Worm (Caenorhabditis elegans): ENCODE results near the gene zip-10.

The zip-10 gene

DNA sequence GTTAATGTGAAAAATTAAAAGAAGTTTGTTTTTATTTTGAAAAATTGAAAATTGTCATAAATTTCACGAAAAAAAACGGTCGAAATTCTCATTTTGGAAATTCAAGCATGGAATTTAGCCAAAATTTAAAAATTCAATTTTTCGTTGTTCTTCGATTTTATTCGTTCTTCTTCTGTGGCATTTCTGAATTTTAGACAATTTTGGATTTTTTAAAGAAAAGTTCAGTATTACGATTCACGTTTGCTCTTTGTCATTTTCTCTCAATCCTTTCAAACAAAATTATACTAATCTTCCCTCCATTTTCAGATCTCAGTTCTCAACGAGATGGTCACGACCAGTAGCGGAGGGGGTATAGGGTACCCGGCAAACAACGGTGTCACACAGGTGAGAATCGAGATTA is 25.1 kb upstream of the zip-10 start, which contains the start of gene ape-1:
ape-1 (plus strand) TSS at position 301 of the 400 bp plus-strand sequence.
- no peak for TF ChIP-seq flt-1 (GFP tag; IDR thresholded peaks at IDR 0.05)
- TF ChIP-seq tab-1 (GFP tag; IDR thresholded peaks at IDR 0.05) = no peak
- no peak for TF ChIP-seq med-1 (GFP tag; optimal IDR thresholded peaks at IDR 0.05; ENCODE audit: insufficient read depth)
- no peak for TF ChIP-seq ref-1 (GFP tag; conservative IDR thresholded peaks at IDR 0.05)
- TF ChIP-seq ztf-29 (GFP tag; IDR thresholded peaks at IDR 0.05) = no peak
- TF ChIP-seq cog-1 (tag; optimal IDR thresholded peaks at IDR 0.05) = no peak
- no peak for TF ChIP-seq T22C8.4 (GFP tag; IDR thresholded peaks at IDR 0.05)
- no peak for TF ChIP-seq klf-2 (GFP tag; conservative IDR thresholded peaks at IDR 0.05)
- TF ChIP-seq ztf-23 (GFP tag; IDR thresholded peaks at IDR 0.05) = no peak

DNA sequence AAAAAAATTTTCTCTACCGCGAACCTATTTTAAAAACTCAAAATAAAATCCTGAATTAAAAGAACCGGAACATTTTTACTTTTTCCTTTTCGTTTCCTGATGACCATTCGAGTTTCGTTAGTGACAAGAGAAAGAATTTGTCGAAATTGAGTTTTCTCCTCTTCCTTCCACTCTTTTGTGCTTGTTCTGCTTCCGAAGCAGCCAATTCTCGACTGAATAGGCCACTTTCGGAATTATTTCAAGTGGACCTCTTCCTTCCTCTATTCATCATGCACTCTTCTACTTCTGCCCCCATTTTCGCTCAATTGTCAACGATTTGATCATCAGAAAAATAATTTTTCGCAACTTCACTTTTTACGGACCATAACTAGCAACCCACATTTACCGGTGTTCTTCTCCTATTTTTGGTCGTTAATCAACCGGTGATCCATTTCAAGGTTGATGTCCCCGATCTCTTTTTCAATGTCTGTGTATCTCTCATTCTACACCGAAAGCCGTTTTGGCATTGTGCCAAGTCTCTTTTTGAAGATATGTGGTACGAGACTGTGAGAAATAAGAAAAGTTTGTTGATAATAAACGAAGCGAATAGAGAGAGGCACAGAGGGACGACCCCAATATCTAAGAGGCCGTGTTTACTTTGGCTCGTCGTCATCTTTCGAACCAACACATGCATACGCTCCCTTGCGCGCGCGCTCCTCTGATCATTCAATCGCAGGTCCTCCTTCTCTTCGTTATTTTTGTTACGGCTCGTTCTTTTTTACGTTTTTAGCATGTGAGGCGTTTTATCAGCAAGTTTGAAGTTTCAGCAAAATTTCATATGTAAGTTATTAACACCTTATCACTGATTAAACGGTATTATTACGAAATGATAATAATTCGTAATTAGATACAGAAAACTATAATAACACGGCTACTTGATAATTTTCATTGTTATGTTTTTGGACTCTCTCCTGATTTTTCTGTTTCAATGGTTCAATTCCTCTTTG is 24.3 kb upstream of the zip-10 start:
- TF ChIP-seq flt-1 (GFP tag; IDR thresholded peaks at IDR 0.05) = no peak
- 0 out of 2 replicates have a peak, but pooled peaks have one; percentile 12 for TF ChIP-seq klf-2 (GFP tag; conservative IDR thresholded peaks at IDR 0.05)

DNA sequence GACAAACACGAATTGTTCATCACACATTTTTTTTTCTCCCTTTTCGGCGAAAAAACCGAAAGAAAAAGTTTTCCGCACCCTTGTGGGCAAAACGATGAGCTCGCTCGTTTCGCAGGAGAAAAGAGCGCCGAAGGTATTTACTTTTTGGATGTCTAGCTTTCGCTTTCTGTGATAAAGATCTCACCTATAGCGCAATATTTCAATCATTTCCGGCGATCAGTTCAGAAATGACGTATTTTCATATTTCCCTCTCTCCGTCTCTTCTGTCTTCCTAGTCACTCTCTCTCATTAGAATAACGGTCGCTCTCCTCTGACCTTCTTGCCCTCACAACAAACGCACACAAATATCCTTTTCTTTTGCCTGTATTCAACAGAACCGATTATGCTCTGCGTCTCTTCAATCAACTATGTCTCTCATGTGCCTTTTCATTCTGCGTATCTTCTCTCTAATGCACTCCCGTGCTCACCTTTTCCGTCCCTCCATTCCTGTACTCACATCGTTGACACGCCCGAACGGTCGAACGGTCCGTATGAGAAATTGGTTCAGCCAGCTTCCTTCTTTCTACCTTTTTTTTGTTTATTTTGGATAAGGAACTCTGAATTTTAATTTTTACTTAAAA is 23.3 kb upstream of the zip-10 start:
- TF ChIP-seq cog-1 (tag; optimal IDR thresholded peaks at IDR 0.05) = peak; percentile 48
- TF ChIP-seq ref-1 (GFP tag; conservative IDR thresholded peaks at IDR 0.05) = no peak
- TF ChIP-seq T22C8.4 (GFP tag; IDR thresholded peaks at IDR 0.05) = no peak
- TF ChIP-seq med-1 (GFP tag; optimal IDR thresholded peaks at IDR 0.05; ENCODE audit: insufficient read depth) = no peak
- no peak for TF ChIP-seq ztf-29 (GFP tag; IDR thresholded peaks at IDR 0.05)

DNA sequence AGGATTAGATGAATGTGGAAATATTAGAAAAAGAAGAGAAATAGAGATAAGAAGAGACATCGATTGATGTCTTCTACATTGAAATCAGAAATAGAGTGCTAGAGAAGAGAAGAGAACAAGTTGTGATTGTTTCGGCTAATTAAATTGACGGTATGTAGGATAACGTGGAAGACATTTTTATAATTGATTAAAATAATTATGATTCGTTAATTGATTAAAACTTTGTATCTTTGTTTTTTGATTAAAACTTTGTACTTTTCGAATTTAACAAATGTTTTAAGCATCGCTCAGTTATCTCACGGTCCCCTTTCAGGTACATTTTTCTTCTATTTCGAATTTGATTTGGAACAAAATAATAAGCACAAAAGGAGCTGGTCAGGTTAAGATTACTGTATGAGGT is 21.9 kb upstream of the zip-10 start, which contains the start of gene lgc-44:
lgc-44 (minus strand) TSS at position 101 of the 400 bp plus-strand sequence.
- no peak for TF ChIP-seq ref-1 (GFP tag; conservative IDR thresholded peaks at IDR 0.05)
- TF ChIP-seq tab-1 (GFP tag; IDR thresholded peaks at IDR 0.05) = no peak
- TF ChIP-seq T22C8.4 (GFP tag; IDR thresholded peaks at IDR 0.05) = no peak
- no peak for TF ChIP-seq ztf-29 (GFP tag; IDR thresholded peaks at IDR 0.05)
- no peak for TF ChIP-seq klf-2 (GFP tag; conservative IDR thresholded peaks at IDR 0.05)
- no peak for TF ChIP-seq med-1 (GFP tag; optimal IDR thresholded peaks at IDR 0.05; ENCODE audit: insufficient read depth)
- no peak for TF ChIP-seq ztf-23 (GFP tag; IDR thresholded peaks at IDR 0.05)
- TF ChIP-seq cog-1 (tag; optimal IDR thresholded peaks at IDR 0.05) = no peak
- no peak for TF ChIP-seq flt-1 (GFP tag; IDR thresholded peaks at IDR 0.05)

DNA sequence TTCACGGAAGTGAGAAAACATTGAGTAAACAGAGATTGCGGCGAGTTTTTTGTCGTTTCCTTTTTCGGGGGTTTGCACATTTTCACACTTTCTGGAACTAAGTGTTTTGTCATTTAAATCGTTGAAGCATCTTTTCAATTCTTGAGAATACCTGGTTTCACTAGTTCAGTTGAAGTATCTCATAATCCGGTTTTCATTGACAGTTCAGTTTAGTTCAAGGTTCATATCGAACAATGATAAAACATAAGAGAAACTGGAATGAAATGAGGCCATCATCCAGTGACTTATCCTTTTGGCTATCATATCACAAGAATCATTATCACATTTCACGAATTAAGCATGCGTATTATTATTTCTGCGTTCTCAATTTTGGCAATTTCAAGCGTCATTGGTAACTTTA is 16.6 kb upstream of the zip-10 start, which contains the start of gene F46F3.3:
F46F3.3 (plus strand) TSS at position 301 of the 400 bp plus-strand sequence.
- TF ChIP-seq ztf-29 (GFP tag; IDR thresholded peaks at IDR 0.05) (no peak), ref-1 (GFP tag; conservative IDR thresholded peaks at IDR 0.05) (no peak), klf-2 (GFP tag; conservative IDR thresholded peaks at IDR 0.05) (no peak), cog-1 (tag; optimal IDR thresholded peaks at IDR 0.05) (no peak), T22C8.4 (GFP tag; IDR thresholded peaks at IDR 0.05) (no peak), ztf-23 (GFP tag; IDR thresholded peaks at IDR 0.05) (no peak), flt-1 (GFP tag; IDR thresholded peaks at IDR 0.05) (no peak), tab-1 (GFP tag; IDR thresholded peaks at IDR 0.05) (no peak), med-1 (GFP tag; optimal IDR thresholded peaks at IDR 0.05; ENCODE audit: insufficient read depth) (no peak)

DNA sequence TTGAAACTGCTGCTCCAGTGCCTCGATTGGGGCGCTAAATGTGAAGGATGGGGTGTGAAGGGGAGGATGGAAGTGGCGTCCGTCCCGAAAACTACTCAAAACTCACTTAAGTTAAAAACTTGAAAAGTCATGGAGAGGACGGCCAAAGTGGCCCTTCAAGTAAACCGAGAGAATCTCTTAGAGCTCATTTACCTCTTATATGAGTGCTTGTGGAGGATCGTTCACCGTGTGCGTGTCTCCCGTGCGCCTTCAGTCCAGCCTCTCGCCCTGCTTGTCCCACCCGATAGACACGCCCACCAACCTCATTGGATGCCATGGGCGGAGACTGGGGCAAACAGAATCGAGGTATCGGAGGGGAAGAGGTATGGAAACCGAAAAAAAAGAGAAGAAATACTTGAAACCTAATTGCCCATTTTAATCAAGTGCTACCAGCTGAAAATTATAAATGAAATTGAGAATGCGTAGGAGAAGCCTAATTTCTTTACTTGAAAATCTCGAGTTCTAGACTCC is 14.4 kb upstream of the zip-10 start, which contains the start of gene ceh-27:
ceh-27 (minus strand) TSS at position 228 of the 510 bp plus-strand sequence.
- TF ChIP-seq cog-1 (tag; optimal IDR thresholded peaks at IDR 0.05) (no peak), flt-1 (GFP tag; IDR thresholded peaks at IDR 0.05) (no peak), T22C8.4 (GFP tag; IDR thresholded peaks at IDR 0.05) (no peak), med-1 (GFP tag; optimal IDR thresholded peaks at IDR 0.05; ENCODE audit: insufficient read depth) (no peak), ztf-29 (GFP tag; IDR thresholded peaks at IDR 0.05) (no peak), ref-1 (GFP tag; conservative IDR thresholded peaks at IDR 0.05) (no peak), ztf-23 (GFP tag; IDR thresholded peaks at IDR 0.05) (peak; percentile 26; the same call in 1 of the 2 replicates), klf-2 (GFP tag; conservative IDR thresholded peaks at IDR 0.05) (no peak), tab-1 (GFP tag; IDR thresholded peaks at IDR 0.05) (no peak; the same call in 1 of the 2 replicates)

DNA sequence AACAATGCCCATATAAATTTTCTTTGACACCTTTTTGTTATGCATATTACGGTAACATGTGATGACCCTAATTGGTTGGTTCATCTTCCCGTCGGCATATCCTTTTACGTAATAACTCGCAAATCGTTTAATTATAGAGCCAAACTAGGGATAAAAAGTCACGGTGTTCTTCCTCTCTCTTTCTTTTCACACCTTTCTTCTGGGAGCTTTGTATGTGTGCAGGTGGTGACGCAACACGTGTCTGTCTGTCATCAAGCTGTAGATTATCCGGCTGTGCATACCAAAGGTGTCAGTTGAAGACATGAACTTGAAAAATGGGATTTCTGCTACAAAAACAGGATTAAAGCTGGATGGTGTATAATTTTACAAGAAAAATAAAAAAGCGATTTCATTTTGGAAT is 10.0 kb upstream of the zip-10 start:
- TF ChIP-seq klf-2 (GFP tag; conservative IDR thresholded peaks at IDR 0.05) = no peak
- TF ChIP-seq tab-1 (GFP tag; IDR thresholded peaks at IDR 0.05) = no peak
- TF ChIP-seq cog-1 (tag; optimal IDR thresholded peaks at IDR 0.05) = no peak
- no peak for TF ChIP-seq ref-1 (GFP tag; conservative IDR thresholded peaks at IDR 0.05)
- no peak for TF ChIP-seq ztf-29 (GFP tag; IDR thresholded peaks at IDR 0.05)
- no peak for TF ChIP-seq med-1 (GFP tag; optimal IDR thresholded peaks at IDR 0.05; ENCODE audit: insufficient read depth)
- TF ChIP-seq T22C8.4 (GFP tag; IDR thresholded peaks at IDR 0.05) = no peak
- TF ChIP-seq flt-1 (GFP tag; IDR thresholded peaks at IDR 0.05) = no peak
- no peak for TF ChIP-seq ztf-23 (GFP tag; IDR thresholded peaks at IDR 0.05)

DNA sequence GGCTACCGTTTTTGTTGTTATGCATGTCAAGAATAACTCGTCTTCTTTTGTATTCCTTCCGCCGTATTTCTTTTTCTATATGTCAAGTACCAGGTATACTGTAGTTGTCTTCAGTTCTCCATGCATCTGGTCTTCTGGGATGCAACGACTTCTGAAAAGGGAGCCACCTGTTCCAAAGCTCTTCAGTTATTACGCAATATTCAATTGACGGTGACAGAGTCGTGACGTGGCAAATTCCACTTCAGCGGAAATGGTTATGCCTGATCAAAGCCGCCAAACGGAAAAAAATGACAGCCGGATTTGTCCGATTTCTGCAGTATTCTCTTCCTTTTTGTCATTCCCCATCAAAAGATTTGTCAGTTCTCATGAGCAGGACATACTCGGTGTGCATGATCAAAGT is 5.9 kb upstream of the zip-10 start:
- TF ChIP-seq ztf-29 (GFP tag; IDR thresholded peaks at IDR 0.05) (no peak), klf-2 (GFP tag; conservative IDR thresholded peaks at IDR 0.05) (no peak), cog-1 (tag; optimal IDR thresholded peaks at IDR 0.05) (no peak), med-1 (GFP tag; optimal IDR thresholded peaks at IDR 0.05; ENCODE audit: insufficient read depth) (no peak), flt-1 (GFP tag; IDR thresholded peaks at IDR 0.05) (no peak), ztf-23 (GFP tag; IDR thresholded peaks at IDR 0.05) (no peak), ref-1 (GFP tag; conservative IDR thresholded peaks at IDR 0.05) (no peak), tab-1 (GFP tag; IDR thresholded peaks at IDR 0.05) (no peak), T22C8.4 (GFP tag; IDR thresholded peaks at IDR 0.05) (no peak)

DNA sequence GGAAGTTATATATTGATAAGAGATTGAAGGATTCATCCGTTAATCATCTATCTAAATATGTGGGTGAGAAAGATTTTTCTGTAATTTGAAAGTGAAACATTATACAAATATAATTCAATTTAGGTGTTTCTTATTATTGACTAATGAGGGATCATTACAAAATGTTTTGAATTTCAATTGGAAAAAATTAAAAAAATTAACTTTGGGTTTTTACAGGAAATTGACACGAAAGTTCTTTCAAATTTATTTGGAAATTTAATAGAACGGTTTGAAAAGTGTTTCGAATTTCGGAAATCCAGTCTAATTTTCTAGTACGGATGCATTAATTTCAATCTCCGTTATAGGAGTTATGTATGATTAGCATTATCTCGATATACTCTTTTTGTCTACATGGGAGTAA is 2.5 kb upstream of the zip-10 start:
- no peak for TF ChIP-seq ref-1 (GFP tag; conservative IDR thresholded peaks at IDR 0.05)
- no peak for TF ChIP-seq cog-1 (tag; optimal IDR thresholded peaks at IDR 0.05)
- no peak for TF ChIP-seq med-1 (GFP tag; optimal IDR thresholded peaks at IDR 0.05; ENCODE audit: insufficient read depth)
- no peak for TF ChIP-seq ztf-29 (GFP tag; IDR thresholded peaks at IDR 0.05)
- TF ChIP-seq ztf-23 (GFP tag; IDR thresholded peaks at IDR 0.05) = no peak
- TF ChIP-seq tab-1 (GFP tag; IDR thresholded peaks at IDR 0.05) = no peak
- TF ChIP-seq klf-2 (GFP tag; conservative IDR thresholded peaks at IDR 0.05) = no peak
- no peak for TF ChIP-seq T22C8.4 (GFP tag; IDR thresholded peaks at IDR 0.05)
- no peak for TF ChIP-seq flt-1 (GFP tag; IDR thresholded peaks at IDR 0.05)
